Worm (Caenorhabditis elegans) whole organism, L2 larva: Measurements from ENCODE around the gene fbxb-63.

Experiments
- aly-2 ChIP-seq: fragments of 150-350 bp; optimal IDR thresholded peaks from 2 replicates; lab custom pipeline; 2014; ENCODE audit warnings: missing biosample characterization, missing genetic modification characterization
- ama-1 ChIP-seq: fragments of 150-350 bp; optimal IDR thresholded peaks from 2 replicates; lab custom pipeline; 2018; ENCODE audit warnings: inconsistent platforms
- ceh-82 ChIP-seq: fragments of 150-350 bp; optimal IDR thresholded peaks from 2 replicates; lab custom pipeline; 2014; ENCODE audit warnings: missing biosample characterization, missing genetic modification characterization
- crh-2 ChIP-seq: sonication (generic microtip); optimal IDR thresholded peaks from 2 replicates; lab custom pipeline; 2017; ENCODE audit warnings: missing biosample characterization, missing genetic modification characterization
- elt-1 ChIP-seq: fragments of 150-350 bp; optimal IDR thresholded peaks from 2 replicates; lab custom pipeline; 2014; ENCODE audit warnings: missing biosample characterization, missing genetic modification characterization
- fos-1 ChIP-seq: fragments of 150-350 bp; optimal IDR thresholded peaks from 2 replicates; lab custom pipeline; 2014; ENCODE audit warnings: missing biosample characterization, missing genetic modification characterization
- lsy-2 ChIP-seq, 2 experiments: fragments of 150-350 bp in 1 of 2; sonication (generic microtip) in 1 of 2; optimal IDR thresholded peaks; 2 replicates each; lab custom pipeline; 2014 to 2017; ENCODE audit warnings: missing biosample characterization in 2 of 2, missing genetic modification characterization in 2 of 2
- mab-5 ChIP-seq: fragments of 150-350 bp; optimal IDR thresholded peaks from 2 replicates; lab custom pipeline; 2014; ENCODE audit warnings: missing biosample characterization, missing genetic modification characterization
- sma-3 ChIP-seq: sonication (generic microtip); optimal IDR thresholded peaks from 2 replicates; lab custom pipeline; 2016; ENCODE audit warnings: missing genetic modification reagents, missing genetic modification characterization, missing compliant biosample characterization
- zag-1 ChIP-seq: fragments of 150-350 bp; optimal IDR thresholded peaks from 2 replicates; lab custom pipeline; 2014; ENCODE audit warnings: missing biosample characterization, missing genetic modification characterization

DNA sequence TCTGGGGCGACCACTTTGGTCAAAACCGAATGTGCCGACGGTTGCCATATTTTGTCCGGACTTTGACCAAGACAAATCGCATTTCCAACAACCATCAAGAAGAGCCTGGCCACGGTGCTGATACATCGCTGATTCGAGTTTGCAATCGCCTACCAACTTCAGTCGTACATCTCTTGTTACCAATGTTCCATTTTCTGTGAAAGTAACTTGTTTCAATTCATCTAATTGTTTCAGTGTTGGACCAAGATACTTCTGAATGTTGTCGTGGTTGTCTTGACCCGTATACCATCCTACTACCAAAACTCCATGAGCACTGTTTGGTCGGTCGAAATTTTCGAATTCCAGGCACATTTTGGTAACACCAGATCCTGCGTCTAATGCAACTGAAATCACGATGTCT lies 21.9 kb upstream of the fbxb-63 start:
- TF ChIP-seq mab-5 (tag; lab: Kevin White, UChicago): no peak
- no peak for TF ChIP-seq fos-1
- no peak for TF ChIP-seq elt-1 (tag; lab: Kevin White, UChicago)
- TF ChIP-seq aly-2 (tag; lab: Kevin White, UChicago): no peak
- TF ChIP-seq sma-3: no peak
- TF ChIP-seq ceh-82 (tag; lab: Kevin White, UChicago): no peak
- no peak for TF ChIP-seq crh-2 (tag; lab: Kevin White, UChicago)
- TF ChIP-seq zag-1 (tag; lab: Kevin White, UChicago): no peak
- TF ChIP-seq ama-1: no peak
- TF ChIP-seq lsy-2 (tag; optimal IDR thresholded peaks at IDR 0.05; lab: Kevin White, UChicago): no peak
